Worm (Caenorhabditis elegans) whole organism, L4 larva: ENCODE measurements around the gene nhr-210.

Source experiments
- hlh-30 ChIP-seq: sonication (generic microtip); optimal IDR thresholded peaks from 2 replicates; lab custom pipeline; 2017; ENCODE audit warnings: antibody characterized with exemption, mild to moderate bottlenecking, missing genetic modification characterization, missing compliant biosample characterization; ENCODE audit not compliant: insufficient read depth
- lin-1 ChIP-seq: fragments of 200-800 bp; sonication (Bioruptor generic); IDR thresholded peaks from 2 replicates; pipeline ENCODE4 v1.3.6; 2022; ENCODE audit warnings: missing genetic modification reagents, missing genetic modification characterization, missing compliant biosample characterization
- lin-15B ChIP-seq: fragments of 150-350 bp; sonication (generic microtip); optimal IDR thresholded peaks from 3 replicates; lab custom pipeline; 2014; ENCODE audit warnings: missing biosample characterization, missing genetic modification characterization
- nhr-48 ChIP-seq: sonication (generic microtip); optimal IDR thresholded peaks from 2 replicates; lab custom pipeline; 2016; ENCODE audit warnings: mild to moderate bottlenecking, missing genetic modification characterization, missing compliant biosample characterization
- skn-1 ChIP-seq: fragments of 150-350 bp; optimal IDR thresholded peaks from 2 replicates; lab custom pipeline; 2014; ENCODE audit warnings: missing biosample characterization, missing genetic modification characterization
- snpc-1.2 ChIP-seq: fragments of 200-800 bp; sonication (Bioruptor generic); IDR thresholded peaks from 2 replicates; pipeline ENCODE4 v1.3.6; 2022; ENCODE audit warnings: missing genetic modification reagents, missing genetic modification characterization, missing compliant biosample characterization
- spr-3 ChIP-seq: fragments of 200-800 bp; sonication (Bioruptor generic); optimal IDR thresholded peaks from 2 replicates; lab custom pipeline; 2018; ENCODE audit warnings: mild to moderate bottlenecking, missing genetic modification characterization, missing compliant biosample characterization
- tag-97 ChIP-seq: fragments of 200-800 bp; sonication (Bioruptor generic); IDR thresholded peaks from 2 replicates; pipeline ENCODE4 v1.3.6; 2022; ENCODE audit warnings: missing genetic modification characterization, missing compliant biosample characterization
- unc-62 ChIP-seq, 3 experiments: fragments of 150-350 bp in 1 of 3; sonication (generic microtip); optimal IDR thresholded peaks in 2 of 3; peaks in 1 of 3; 1 replicate in 1 of 3; 2 replicates in 2 of 3; lab custom pipeline; 2014 to 2017; ENCODE audit warnings: missing biosample characterization in 3 of 3, missing genetic modification characterization in 3 of 3, missing genetic modification reagents in 3 of 3, missing genotype in 1 of 3

ce11 chrV:502803-503273 lies 16.5 kb downstream of the nhr-210 start, which contains the start of gene T01G6.10:
- TF ChIP-seq nhr-48 (tag; lab: Kevin White, UChicago) (no peak), lin-1 (no peak), spr-3 (no peak), unc-62 (GFP tag; optimal IDR thresholded peaks at IDR 0.05 in 1 of 2; lab: Kevin White, UChicago) (no peak), unc-62 (tag; optimal IDR thresholded peaks at IDR 0.05; lab: Kevin White, UChicago) (no peak), snpc-1.2 (no peak), hlh-30 (no peak), skn-1 (tag; lab: Kevin White, UChicago) (no peak), lin-15B (tag; lab: Kevin White, UChicago) (no peak), tag-97 (GFP tag; lab: Robert Waterston, UW) (no peak)
